Worm (Caenorhabditis elegans): Measurements from ENCODE around the gene kin-9.

Gene kin-9

DNA sequence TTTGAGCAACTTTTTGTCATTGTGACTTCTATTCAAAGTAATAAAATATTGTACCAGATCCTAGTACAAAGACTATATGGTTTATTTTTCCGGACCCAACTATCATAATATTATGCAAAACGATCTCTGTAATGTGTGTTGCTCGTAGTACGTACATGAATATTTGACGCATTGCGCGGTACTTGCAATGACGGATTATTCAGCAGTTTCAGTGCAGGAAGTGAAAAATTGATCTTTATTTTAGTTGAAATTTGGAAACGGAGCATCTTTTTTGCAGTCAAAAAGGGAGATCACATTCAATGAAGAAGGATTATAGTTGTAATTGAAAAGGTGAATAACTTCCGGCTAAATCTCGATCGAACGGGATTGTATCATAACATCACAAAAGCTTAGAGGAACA is 51.5 kb downstream of the kin-9 start:
- TF ChIP-seq hmg-11 (tag; optimal IDR thresholded peaks at IDR 0.05) (no peak), skn-1 (tag; optimal IDR thresholded peaks at IDR 0.05) (no peak), egl-27 (tag; optimal IDR thresholded peaks at IDR 0.05) (no peak)

DNA sequence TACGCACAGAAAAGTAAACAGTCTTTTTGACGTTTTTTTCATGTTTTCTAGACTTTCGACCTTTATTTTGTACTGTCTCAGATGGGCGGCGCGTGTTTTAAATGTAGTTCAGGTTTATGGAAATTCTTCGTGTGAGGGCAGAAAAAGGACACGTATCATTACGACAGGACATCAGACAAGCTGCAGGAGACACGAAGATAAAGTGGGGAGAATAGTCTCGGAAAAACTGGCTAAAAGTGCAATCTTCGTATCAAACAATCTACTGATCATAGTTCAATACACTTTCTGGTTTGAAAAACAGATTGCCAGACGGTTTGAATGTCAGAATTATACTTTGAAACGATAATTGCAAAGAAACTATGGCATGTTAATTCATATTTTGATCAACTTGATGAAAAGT is 52.9 kb downstream of the kin-9 start:
- TF ChIP-seq nhr-43 (tag; optimal IDR thresholded peaks at IDR 0.05; ENCODE audit: poor library complexity, severe bottlenecking) (peak; percentile 92), nhr-23 (tag; optimal IDR thresholded peaks at IDR 0.05) (peak; percentile 81), nhr-25 (tag; optimal IDR thresholded peaks at IDR 0.05) (peak; percentile 76), ceh-28 (tag; optimal IDR thresholded peaks at IDR 0.05) (no peak)

Data from whole organism, L3 larva.